Worm (Caenorhabditis elegans): ENCODE results near the gene clec-221.

Gene clec-221

DNA sequence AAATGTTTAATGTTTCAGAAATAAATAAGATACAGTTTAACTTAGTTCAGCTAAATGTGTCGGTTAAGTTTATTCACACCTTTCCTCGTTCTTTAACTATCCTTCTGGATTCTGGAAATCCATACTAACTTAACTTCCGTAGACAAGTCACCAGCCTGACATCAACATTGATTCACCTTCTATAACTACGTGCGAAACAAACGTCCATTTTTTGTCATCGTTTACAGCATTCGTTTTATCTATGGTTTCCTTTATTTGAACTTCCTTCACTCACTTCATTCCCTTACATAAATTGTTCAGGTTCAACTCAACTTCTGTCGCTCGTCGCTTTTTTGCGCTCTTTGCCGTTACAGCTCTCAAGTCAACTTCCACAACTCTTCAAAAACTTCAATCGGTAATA, 13.1 kb downstream of the clec-221 start, which contains the start of gene F17C11.26:
Gene F17C11.26 (plus strand): TSS at position 301 of the 400 bp plus-strand sequence.
- TF ChIP-seq ceh-83 (GFP tag; optimal IDR thresholded peaks at IDR 0.05) (no peak), cnd-1 (tag; optimal IDR thresholded peaks at IDR 0.05) (no peak), mab-5 (tag; optimal IDR thresholded peaks at IDR 0.05) (no peak), nhr-237 (tag; optimal IDR thresholded peaks at IDR 0.05) (no peak), lin-32 (GFP tag; optimal IDR thresholded peaks at IDR 0.05) (no peak), lsy-2 (tag; optimal IDR thresholded peaks at IDR 0.05) (no peak), nhr-2 (tag; optimal IDR thresholded peaks at IDR 0.05) (no peak), drap-1 (GFP tag; optimal IDR thresholded peaks at IDR 0.05) (no peak), unc-62 (GFP tag; optimal IDR thresholded peaks at IDR 0.05) (no peak), mep-1 (tag; optimal IDR thresholded peaks at IDR 0.05) (no peak), nhr-12 (tag; optimal IDR thresholded peaks at IDR 0.05) (no peak), bed-3 (GFP tag; optimal IDR thresholded peaks at IDR 0.05) (no peak), ceh-39 (tag; optimal IDR thresholded peaks at IDR 0.05) (no peak), lin-13 (tag; optimal IDR thresholded peaks at IDR 0.05) (no peak), nhr-76 (tag; optimal IDR thresholded peaks at IDR 0.05) (no peak), nhr-28 (tag; optimal IDR thresholded peaks at IDR 0.05) (no peak)

- TF ChIP-seq hlh-1 (tag; optimal IDR thresholded peaks at IDR 0.05), result peak; percentile 9
- TF ChIP-seq sem-2 (GFP tag; optimal IDR thresholded peaks at IDR 0.05), result no peak
- no peak for TF ChIP-seq elt-3 (tag; optimal IDR thresholded peaks at IDR 0.05)
- TF ChIP-seq nhr-76 (tag; optimal IDR thresholded peaks at IDR 0.05), result no peak
- TF ChIP-seq nhr-2 (tag; optimal IDR thresholded peaks at IDR 0.05), result peak; percentile 68
- no peak for TF ChIP-seq sptf-1 (tag; optimal IDR thresholded peaks at IDR 0.05)
- peak; percentile 58 for TF ChIP-seq ces-1 (GFP tag; optimal IDR thresholded peaks at IDR 0.05)
- TF ChIP-seq nhr-28 (tag; optimal IDR thresholded peaks at IDR 0.05), result no peak
- no peak for TF ChIP-seq bed-3 (GFP tag; optimal IDR thresholded peaks at IDR 0.05)
- TF ChIP-seq ceh-43 (GFP tag; optimal IDR thresholded peaks at IDR 0.05), result no peak
- TF ChIP-seq M03D4.4 (tag; optimal IDR thresholded peaks at IDR 0.05), result no peak
- TF ChIP-seq ham-2 (GFP tag; optimal IDR thresholded peaks at IDR 0.05), result peak; percentile 39
- no peak for TF ChIP-seq elt-1 (tag; optimal IDR thresholded peaks at IDR 0.05; ENCODE audit: borderline replicate concordance, insufficient read depth)
- no peak for TF ChIP-seq snpc-4 (tag; optimal IDR thresholded peaks at IDR 0.05)
- no peak for TF ChIP-seq cnd-1 (tag; optimal IDR thresholded peaks at IDR 0.05)
- TF ChIP-seq unc-39 (tag; optimal IDR thresholded peaks at IDR 0.05), result no peak
- TF ChIP-seq lin-32 (GFP tag; optimal IDR thresholded peaks at IDR 0.05), result no peak
- no peak for TF ChIP-seq tbx-8 (GFP tag; optimal IDR thresholded peaks at IDR 0.05)
- TF ChIP-seq ztf-11 (tag; optimal IDR thresholded peaks at IDR 0.05), result no peak
- TF ChIP-seq zip-8 (tag; optimal IDR thresholded peaks at IDR 0.05), result peak; percentile 66
- peak; percentile 20 for TF ChIP-seq drap-1 (GFP tag; optimal IDR thresholded peaks at IDR 0.05)
- TF ChIP-seq lsy-2 (tag; optimal IDR thresholded peaks at IDR 0.05), result peak; percentile 22
- peak; percentile 50 for TF ChIP-seq mep-1 (tag; optimal IDR thresholded peaks at IDR 0.05)
- TF ChIP-seq nhr-237 (tag; optimal IDR thresholded peaks at IDR 0.05), result no peak
- TF ChIP-seq flh-1 (GFP tag; optimal IDR thresholded peaks at IDR 0.05), result no peak
- TF ChIP-seq ceh-83 (GFP tag; optimal IDR thresholded peaks at IDR 0.05), result no peak
- TF ChIP-seq nhr-12 (tag; optimal IDR thresholded peaks at IDR 0.05), result no peak
- TF ChIP-seq ceh-39 (tag; optimal IDR thresholded peaks at IDR 0.05), result peak; percentile 43
- TF ChIP-seq unc-120 (tag; optimal IDR thresholded peaks at IDR 0.05; ENCODE audit: poor library complexity, severe bottlenecking), result peak; percentile 34
- no peak for TF ChIP-seq mls-2 (tag; optimal IDR thresholded peaks at IDR 0.05)
- TF ChIP-seq mab-5 (tag; optimal IDR thresholded peaks at IDR 0.05), result no peak
- peak; percentile 14 for TF ChIP-seq blmp-1 (tag; optimal IDR thresholded peaks at IDR 0.05)
- TF ChIP-seq pha-4 (tag; optimal IDR thresholded peaks at IDR 0.05), result peak; percentile 4
- peak; percentile 75 for TF ChIP-seq unc-62 (GFP tag; optimal IDR thresholded peaks at IDR 0.05)
- no peak for TF ChIP-seq lin-13 (tag; optimal IDR thresholded peaks at IDR 0.05)
Observed at ce11 chrV:10940571-10940991, 13.7 kb downstream of the clec-221 start.

ce11 chrV:10939990-10940570, 14.2 kb downstream of the clec-221 start:
- peak; percentile 6 for TF ChIP-seq elt-1 (tag; optimal IDR thresholded peaks at IDR 0.05; ENCODE audit: borderline replicate concordance, insufficient read depth)
- no peak for TF ChIP-seq lin-13 (tag; optimal IDR thresholded peaks at IDR 0.05)

Measured in whole organism, mixed stage, embryonic.